Worm (Caenorhabditis elegans) whole organism, midembryonic: Measurements from ENCODE around the gene mrps-34.

Experiments used
- klf-2 ChIP-seq: fragments of 200-800 bp; sonication (Bioruptor generic); conservative IDR thresholded peaks from 2 replicates; pipeline ENCODE4 v1.3.6; 2022; ENCODE audit warnings: missing genetic modification reagents, missing genetic modification characterization, missing compliant biosample characterization
- ref-1 ChIP-seq: fragments of 200-800 bp; sonication (Bioruptor generic); conservative IDR thresholded peaks from 2 replicates; pipeline ENCODE4 v1.3.6; 2022; ENCODE audit warnings: missing genetic modification reagents, missing genetic modification characterization, missing compliant biosample characterization
- ztf-29 ChIP-seq: fragments of 200-800 bp; sonication (Bioruptor generic); IDR thresholded peaks from 2 replicates; pipeline ENCODE4 v1.3.6; 2022; ENCODE audit warnings: missing genetic modification reagents, missing genetic modification characterization, missing compliant biosample characterization

ce11 chrIII:4493008-4493777 is 49.1 kb downstream of the mrps-34 start:
- TF ChIP-seq klf-2 (no peak), ztf-29 (GFP tag; lab: Robert Waterston, UW) (no peak), ref-1 (GFP tag; lab: Robert Waterston, UW) (no peak)
